Worm (Caenorhabditis elegans): ENCODE measurements around the gene dct-5.

DNA sequence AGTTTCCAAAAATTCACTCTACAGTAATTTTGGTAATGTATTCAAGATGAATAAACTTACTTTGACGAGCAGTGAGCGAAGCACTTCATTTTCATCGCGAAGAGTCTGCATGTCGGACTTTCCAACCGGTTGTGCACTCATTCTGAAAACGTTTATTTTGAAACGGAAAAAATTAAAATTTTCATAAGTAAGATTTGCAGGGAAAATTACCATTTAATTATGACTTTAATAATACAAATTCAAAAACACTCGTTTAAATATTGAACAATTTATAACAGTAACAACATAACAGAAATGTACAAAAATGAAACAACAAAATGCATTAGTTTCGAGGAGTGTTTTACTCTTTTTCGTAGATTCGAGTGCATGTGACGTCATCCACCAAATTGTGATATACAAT is 24.3 kb downstream of the dct-5 start, which contains the start of the genes EEED8.13 and EEED8.18:
- no peak for TF ChIP-seq W03F9.2 (tag; optimal IDR thresholded peaks at IDR 0.05)
- no peak for TF ChIP-seq him-1 (tag; optimal IDR thresholded peaks at IDR 0.05)
- TF ChIP-seq dao-5 (tag; optimal IDR thresholded peaks at IDR 0.05), result no peak
